Worm (Caenorhabditis elegans): ENCODE results near the gene C03B1.14.

DNA sequence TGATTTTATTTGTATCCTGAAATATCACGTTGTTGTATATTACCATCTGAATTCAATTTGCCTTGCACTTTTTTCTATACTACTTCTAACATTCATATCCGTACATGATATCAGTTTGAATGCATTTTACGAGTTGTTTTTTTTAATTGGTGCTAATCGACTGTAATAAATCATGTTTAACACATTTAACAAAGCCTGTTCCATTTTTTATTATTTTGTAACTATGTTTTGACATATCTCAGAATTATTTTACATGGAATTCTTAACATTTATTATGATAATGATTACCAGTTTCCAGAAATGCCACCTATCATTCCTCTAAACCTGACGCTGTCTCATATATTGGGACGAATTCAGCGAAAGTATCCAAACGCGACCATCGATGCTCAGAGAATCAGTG lies 5.2 kb upstream of the C03B1.14 start, which contains the start of gene C03B1.3:
- TF ChIP-seq dao-5 (tag; optimal IDR thresholded peaks at IDR 0.05) = no peak
- no peak for TF ChIP-seq him-1 (tag; optimal IDR thresholded peaks at IDR 0.05)

Data from whole organism, L4/young adult.